Worm (Caenorhabditis elegans) whole organism, L4 larva: ENCODE measurements around the gene C50A2.3.

Source experiments
- F10B5.3 ChIP-seq: sonication (generic microtip); optimal IDR thresholded peaks from 2 replicates; lab custom pipeline; 2016; ENCODE audit warnings: mild to moderate bottlenecking, missing genetic modification characterization, missing compliant biosample characterization
- T20F7.1 ChIP-seq: fragments of 200-800 bp; sonication (Bioruptor generic); optimal IDR thresholded peaks from 2 replicates; lab custom pipeline; 2018; ENCODE audit warnings: mild to moderate bottlenecking, missing genetic modification characterization, missing compliant biosample characterization
- Y105C5A.15 ChIP-seq: fragments of 200-800 bp; sonication (Bioruptor generic); IDR thresholded peaks from 2 replicates; pipeline ENCODE4 v1.3.6; 2022; ENCODE audit warnings: missing genetic modification characterization, missing compliant biosample characterization
- Y5F2A.4 ChIP-seq: fragments of 200-800 bp; sonication (Bioruptor generic); optimal IDR thresholded peaks from 2 replicates; lab custom pipeline; 2018; ENCODE audit warnings: mild to moderate bottlenecking, missing genetic modification characterization, missing compliant biosample characterization
- ZK546.5 ChIP-seq, 2 experiments: sonication (generic microtip); optimal IDR thresholded peaks; 2 replicates each; lab custom pipeline; 2017; ENCODE audit warnings: missing biosample characterization in 2 of 2, missing genetic modification characterization in 2 of 2
- attf-4 ChIP-seq: sonication (generic microtip); optimal IDR thresholded peaks from 3 replicates; lab custom pipeline; 2017; ENCODE audit warnings: missing biosample characterization, missing genetic modification characterization
- ceh-28 ChIP-seq: fragments of 150-350 bp; optimal IDR thresholded peaks from 2 replicates; lab custom pipeline; 2014; ENCODE audit warnings: missing biosample characterization, missing genetic modification reagents, missing genetic modification characterization
- ceh-32 ChIP-seq: sonication (generic microtip); optimal IDR thresholded peaks from 2 replicates; lab custom pipeline; 2016; ENCODE audit warnings: mild to moderate bottlenecking, missing genetic modification characterization, missing compliant biosample characterization; ENCODE audit not compliant: poor library complexity
- daf-16 ChIP-seq, 3 experiments: sonication (generic microtip); optimal IDR thresholded peaks; 2 replicates each; lab custom pipeline; 2016 to 2017; ENCODE audit warnings: missing genetic modification characterization in 3 of 3, missing genetic modification reagents in 3 of 3, mild to moderate bottlenecking in 2 of 3, missing compliant biosample characterization in 2 of 3, missing biosample characterization in 1 of 3, moderate library complexity in 1 of 3
- daf-19 ChIP-seq: fragments of 200-800 bp; sonication (Bioruptor generic); conservative IDR thresholded peaks from 2 replicates; pipeline ENCODE4 v1.3.6; 2022; ENCODE audit warnings: missing genetic modification characterization, missing compliant biosample characterization
- daf-8 ChIP-seq: fragments of 200-800 bp; sonication (Bioruptor generic); IDR thresholded peaks from 2 replicates; pipeline ENCODE4 v1.3.6; 2022; ENCODE audit warnings: missing genetic modification characterization, missing compliant biosample characterization
- dpl-1 ChIP-seq: fragments of 150-350 bp; optimal IDR thresholded peaks from 2 replicates; lab custom pipeline; 2014; ENCODE audit warnings: missing biosample characterization, missing genetic modification reagents, missing genetic modification characterization
- duxl-1 ChIP-seq: sonication (generic microtip); optimal IDR thresholded peaks from 2 replicates; lab custom pipeline; 2016; ENCODE audit warnings: mild to moderate bottlenecking, missing genetic modification characterization, moderate library complexity, missing compliant biosample characterization; ENCODE audit not compliant: poor library complexity
- egl-43 ChIP-seq: fragments of 200-800 bp; sonication (Bioruptor generic); IDR thresholded peaks from 2 replicates; pipeline ENCODE4 v1.3.6; 2022; ENCODE audit warnings: missing genetic modification reagents, missing genetic modification characterization, missing compliant biosample characterization
- hlh-30 ChIP-seq: sonication (generic microtip); optimal IDR thresholded peaks from 2 replicates; lab custom pipeline; 2017; ENCODE audit warnings: antibody characterized with exemption, mild to moderate bottlenecking, missing genetic modification characterization, missing compliant biosample characterization; ENCODE audit not compliant: insufficient read depth
- jun-1 ChIP-seq: fragments of 150-350 bp; optimal IDR thresholded peaks from 2 replicates; lab custom pipeline; 2014; ENCODE audit warnings: missing biosample characterization, missing genetic modification reagents, missing genetic modification characterization
- lin-38 ChIP-seq: fragments of 200-800 bp; sonication (Bioruptor generic); IDR thresholded peaks from 2 replicates; pipeline ENCODE4 v1.3.6; 2022; ENCODE audit warnings: missing genetic modification reagents, missing genetic modification characterization, missing compliant biosample characterization
- lsy-2 ChIP-seq, 2 experiments: fragments of 150-350 bp in 1 of 2; sonication (generic microtip) in 1 of 2; optimal IDR thresholded peaks; 2 replicates each; lab custom pipeline; 2014 to 2017; ENCODE audit warnings: missing biosample characterization in 2 of 2, missing genetic modification characterization in 2 of 2
- mep-1 ChIP-seq: fragments of 150-350 bp; sonication (generic microtip); optimal IDR thresholded peaks from 3 replicates; lab custom pipeline; 2014; ENCODE audit warnings: missing biosample characterization, missing genetic modification characterization
- mxl-2 ChIP-seq: fragments of 200-800 bp; sonication (Bioruptor generic); conservative IDR thresholded peaks from 2 replicates; pipeline ENCODE4 v1.3.6; 2022; ENCODE audit warnings: missing genetic modification reagents, missing genetic modification characterization, missing compliant biosample characterization
- nhr-237 ChIP-seq: sonication (generic microtip); optimal IDR thresholded peaks from 2 replicates; lab custom pipeline; 2017; ENCODE audit warnings: missing biosample characterization, missing genetic modification characterization
- nhr-25 ChIP-seq: sonication (generic microtip); optimal IDR thresholded peaks from 2 replicates; lab custom pipeline; 2017; ENCODE audit warnings: missing genetic modification characterization, mild to moderate bottlenecking, missing compliant biosample characterization, antibody characterized with exemption, moderate library complexity, borderline replicate concordance; ENCODE audit not compliant: insufficient read depth
- nhr-41 ChIP-seq: fragments of 200-800 bp; sonication (Bioruptor generic); IDR thresholded peaks from 2 replicates; pipeline ENCODE4 v1.3.6; 2022; ENCODE audit warnings: missing genetic modification reagents, missing genetic modification characterization, missing compliant biosample characterization
- nhr-48 ChIP-seq: sonication (generic microtip); optimal IDR thresholded peaks from 2 replicates; lab custom pipeline; 2016; ENCODE audit warnings: mild to moderate bottlenecking, missing genetic modification characterization, missing compliant biosample characterization
- nhr-77 ChIP-seq: fragments of 150-350 bp; optimal IDR thresholded peaks from 2 replicates; lab custom pipeline; 2014; ENCODE audit warnings: missing biosample characterization, missing genetic modification characterization
- rbr-2 ChIP-seq: sonication (generic microtip); optimal IDR thresholded peaks from 2 replicates; lab custom pipeline; 2016; ENCODE audit warnings: missing genotype, missing genetic modification characterization, missing compliant biosample characterization
- set-16 ChIP-seq: fragments of 200-800 bp; sonication (Bioruptor generic); IDR thresholded peaks from 2 replicates; pipeline ENCODE4 v1.3.6; 2022; ENCODE audit warnings: missing genetic modification reagents, missing genetic modification characterization, missing compliant biosample characterization
- snpc-1.2 ChIP-seq: fragments of 200-800 bp; sonication (Bioruptor generic); IDR thresholded peaks from 2 replicates; pipeline ENCODE4 v1.3.6; 2022; ENCODE audit warnings: missing genetic modification reagents, missing genetic modification characterization, missing compliant biosample characterization
- snpc-4 ChIP-seq: fragments of 150-350 bp; optimal IDR thresholded peaks from 2 replicates; lab custom pipeline; 2014; ENCODE audit warnings: missing biosample characterization, missing genetic modification characterization
- unc-62 ChIP-seq, 3 experiments: fragments of 150-350 bp in 1 of 3; sonication (generic microtip); optimal IDR thresholded peaks in 2 of 3; peaks in 1 of 3; 1 replicate in 1 of 3; 2 replicates in 2 of 3; lab custom pipeline; 2014 to 2017; ENCODE audit warnings: missing biosample characterization in 3 of 3, missing genetic modification characterization in 3 of 3, missing genetic modification reagents in 3 of 3, missing genotype in 1 of 3
- zfp-2 ChIP-seq: sonication (generic microtip); optimal IDR thresholded peaks from 2 replicates; lab custom pipeline; 2016; ENCODE audit warnings: mild to moderate bottlenecking, missing genetic modification characterization, missing compliant biosample characterization
- zip-11 ChIP-seq: fragments of 200-800 bp; sonication (Bioruptor generic); IDR thresholded peaks from 2 replicates; pipeline ENCODE4 v1.3.6; 2022; ENCODE audit warnings: missing genetic modification characterization, missing compliant biosample characterization

Gene C50A2.3

ce11 chrIV:1177683-1178082, 19.9 kb upstream of the C50A2.3 start, which contains the start of gene Y104H12D.2 (continued):
- TF ChIP-seq lsy-2 (tag; optimal IDR thresholded peaks at IDR 0.05; lab: Kevin White, UChicago): peak in 1 of 2 experiments; percentile 49
- TF ChIP-seq snpc-1.2 (GFP tag; lab: Robert Waterston, UW): no peak
- TF ChIP-seq zfp-2 (tag; lab: Kevin White, UChicago): no peak
- no peak for TF ChIP-seq Y5F2A.4
- no peak for TF ChIP-seq daf-8 (GFP tag; lab: Robert Waterston, UW)
- peak; percentile 15 for TF ChIP-seq hlh-30
- TF ChIP-seq T20F7.1: peak; percentile 97
- no peak for TF ChIP-seq F10B5.3 (tag; lab: Kevin White, UChicago)
- no peak for TF ChIP-seq lin-38 (GFP tag; lab: Robert Waterston, UW)
- no peak for TF ChIP-seq ceh-32 (tag; lab: Kevin White, UChicago)
- TF ChIP-seq ZK546.5 (tag; optimal IDR thresholded peaks at IDR 0.05; lab: Kevin White, UChicago): no peak
- TF ChIP-seq set-16 (GFP tag; lab: Robert Waterston, UW): no peak
- TF ChIP-seq nhr-48: no peak
- TF ChIP-seq Y105C5A.15 (GFP tag; lab: Robert Waterston, UW): no peak
- no peak for TF ChIP-seq jun-1 (tag; lab: Kevin White, UChicago)
- no peak for TF ChIP-seq rbr-2 (tag; lab: Kevin White, UChicago)
- no peak for TF ChIP-seq mep-1 (tag; lab: Kevin White, UChicago)
- TF ChIP-seq attf-4 (tag; lab: Kevin White, UChicago): no peak
- TF ChIP-seq ceh-28 (tag; lab: Kevin White, UChicago): no peak
- TF ChIP-seq daf-16 (GFP tag; optimal IDR thresholded peaks at IDR 0.05; lab: Kevin White, UChicago): no peak
- TF ChIP-seq daf-16 (tag; optimal IDR thresholded peaks at IDR 0.05; lab: Kevin White, UChicago): peak; percentile 41
- TF ChIP-seq dpl-1: peak; percentile 90
- TF ChIP-seq nhr-41 (GFP tag; lab: Robert Waterston, UW): no peak
- no peak for TF ChIP-seq egl-43
- TF ChIP-seq duxl-1 (tag; lab: Kevin White, UChicago): no peak
- no peak for TF ChIP-seq nhr-25 (tag; lab: Kevin White, UChicago)

- TF ChIP-seq unc-62 (GFP tag; optimal IDR thresholded peaks at IDR 0.05 in 1 of 2; lab: Kevin White, UChicago): no peak
- TF ChIP-seq unc-62 (tag; optimal IDR thresholded peaks at IDR 0.05; lab: Kevin White, UChicago): no peak
- TF ChIP-seq snpc-4 (tag; lab: Kevin White, UChicago): no peak
- peak; percentile 60 for TF ChIP-seq ceh-28 (tag; lab: Kevin White, UChicago)
- TF ChIP-seq, all 104 proteins: peak for 1
Observed at ce11 chrIV:1176613-1177012, 18.8 kb upstream of the C50A2.3 start.

- TF ChIP-seq ceh-28 (tag; lab: Kevin White, UChicago): peak; percentile 60
- TF ChIP-seq daf-19: no peak
Observed at ce11 chrIV:1174411-1174810, 16.6 kb upstream of the C50A2.3 start.

ce11 chrIV:1170408-1170807, 12.6 kb upstream of the C50A2.3 start, which contains the start of gene cec-2:
Gene cec-2, plus strand, starts transcription at chrIV:1170708.
- TF ChIP-seq nhr-237 (tag; lab: Kevin White, UChicago) (no peak), nhr-77 (tag; lab: Kevin White, UChicago) (no peak), zip-11 (GFP tag; lab: Robert Waterston, UW) (no peak), mxl-2 (GFP tag; lab: Robert Waterston, UW) (no peak)
